Worm (Caenorhabditis elegans) whole organism, L4 larva: ENCODE data around the gene ifb-2.

Experiments used
- F37D6.2 ChIP-seq: sonication (generic microtip); optimal IDR thresholded peaks from 2 replicates; lab custom pipeline; 2016; ENCODE audit warnings: mild to moderate bottlenecking, missing genetic modification characterization, missing compliant biosample characterization
- F49E8.2 ChIP-seq: sonication (generic microtip); optimal IDR thresholded peaks from 2 replicates; lab custom pipeline; 2016; ENCODE audit warnings: missing compliant biosample characterization, mild to moderate bottlenecking, missing genetic modification characterization, borderline replicate concordance
- T20F7.1 ChIP-seq: fragments of 200-800 bp; sonication (Bioruptor generic); optimal IDR thresholded peaks from 2 replicates; lab custom pipeline; 2018; ENCODE audit warnings: mild to moderate bottlenecking, missing genetic modification characterization, missing compliant biosample characterization
- T26A8.4 ChIP-seq: fragments of 200-800 bp; sonication (Bioruptor generic); IDR thresholded peaks from 2 replicates; pipeline ENCODE4 v1.3.6; 2022; ENCODE audit warnings: missing genetic modification characterization, missing compliant biosample characterization
- Y48G9A.11 ChIP-seq: fragments of 200-800 bp; sonication (Bioruptor generic); IDR thresholded peaks from 2 replicates; pipeline ENCODE4 v1.3.6; 2022; ENCODE audit warnings: missing genetic modification reagents, missing genetic modification characterization, missing compliant biosample characterization
- Y5F2A.4 ChIP-seq: fragments of 200-800 bp; sonication (Bioruptor generic); optimal IDR thresholded peaks from 2 replicates; lab custom pipeline; 2018; ENCODE audit warnings: mild to moderate bottlenecking, missing genetic modification characterization, missing compliant biosample characterization
- aly-2 ChIP-seq: sonication (generic microtip); optimal IDR thresholded peaks from 2 replicates; lab custom pipeline; 2018; ENCODE audit warnings: missing biosample characterization, missing genetic modification characterization
- ama-1 ChIP-seq: fragments of 150-350 bp; optimal IDR thresholded peaks from 2 replicates; lab custom pipeline; 2014; ENCODE audit warnings: inconsistent platforms, mixed read lengths
- arid-1 ChIP-seq: fragments of 200-800 bp; sonication (Bioruptor generic); conservative IDR thresholded peaks from 2 replicates; pipeline ENCODE4 v1.3.6; 2022; ENCODE audit warnings: missing genetic modification reagents, missing genetic modification characterization, missing compliant biosample characterization
- attf-4 ChIP-seq: sonication (generic microtip); optimal IDR thresholded peaks from 3 replicates; lab custom pipeline; 2017; ENCODE audit warnings: missing biosample characterization, missing genetic modification characterization
- ceh-20 ChIP-seq: fragments of 200-800 bp; sonication (Bioruptor generic); IDR thresholded peaks from 2 replicates; pipeline ENCODE4 v1.3.6; 2022; ENCODE audit warnings: missing genetic modification reagents, missing genetic modification characterization, missing compliant biosample characterization
- ceh-44 ChIP-seq: fragments of 200-800 bp; sonication (Bioruptor generic); IDR thresholded peaks from 2 replicates; pipeline ENCODE4 v1.3.6; 2022; ENCODE audit warnings: missing genetic modification reagents, missing genetic modification characterization, missing compliant biosample characterization
- ceh-62 ChIP-seq: sonication (generic microtip); optimal IDR thresholded peaks from 2 replicates; lab custom pipeline; 2017; ENCODE audit warnings: missing biosample characterization, missing genetic modification characterization
- ceh-82 ChIP-seq: sonication (generic microtip); optimal IDR thresholded peaks from 2 replicates; lab custom pipeline; 2017; ENCODE audit warnings: missing biosample characterization, missing genetic modification characterization
- ces-1 ChIP-seq: fragments of 150-350 bp; sonication (generic microtip); optimal IDR thresholded peaks from 4 replicates; lab custom pipeline; 2014; ENCODE audit warnings: missing biosample characterization, missing genetic modification reagents, missing genetic modification characterization
- ctbp-1 ChIP-seq: fragments of 200-800 bp; sonication (Bioruptor generic); IDR thresholded peaks from 2 replicates; pipeline ENCODE4 v1.3.6; 2022; ENCODE audit warnings: missing genetic modification reagents, missing genetic modification characterization, missing compliant biosample characterization
- daf-8 ChIP-seq: fragments of 200-800 bp; sonication (Bioruptor generic); IDR thresholded peaks from 2 replicates; pipeline ENCODE4 v1.3.6; 2022; ENCODE audit warnings: missing genetic modification characterization, missing compliant biosample characterization
- dmd-8 ChIP-seq: fragments of 200-800 bp; sonication (Bioruptor generic); IDR thresholded peaks from 2 replicates; pipeline ENCODE4 v1.3.6; 2022; ENCODE audit warnings: missing genetic modification characterization, missing compliant biosample characterization
- dpl-1 ChIP-seq: fragments of 150-350 bp; optimal IDR thresholded peaks from 2 replicates; lab custom pipeline; 2014; ENCODE audit warnings: missing biosample characterization, missing genetic modification reagents, missing genetic modification characterization
- dve-1 ChIP-seq: sonication (generic microtip); optimal IDR thresholded peaks from 2 replicates; lab custom pipeline; 2017; ENCODE audit warnings: antibody characterized with exemption, mild to moderate bottlenecking, missing genetic modification characterization, missing compliant biosample characterization; ENCODE audit not compliant: insufficient read depth
- egl-43 ChIP-seq: fragments of 200-800 bp; sonication (Bioruptor generic); IDR thresholded peaks from 2 replicates; pipeline ENCODE4 v1.3.6; 2022; ENCODE audit warnings: missing genetic modification reagents, missing genetic modification characterization, missing compliant biosample characterization
- hif-1 ChIP-seq, 2 experiments: sonication (generic microtip); optimal IDR thresholded peaks; 2 replicates each; lab custom pipeline; 2016 to 2017; ENCODE audit warnings: missing compliant biosample characterization in 2 of 2, missing genetic modification characterization in 2 of 2, missing genetic modification reagents in 2 of 2, missing genotype in 2 of 2, mild to moderate bottlenecking in 1 of 2
- hmg-1.1 ChIP-seq: fragments of 200-800 bp; sonication (Bioruptor generic); IDR thresholded peaks from 2 replicates; pipeline ENCODE4 v1.3.6; 2022; ENCODE audit warnings: missing genetic modification reagents, missing genetic modification characterization, missing compliant biosample characterization
- lim-7 ChIP-seq: fragments of 200-800 bp; sonication (Bioruptor generic); IDR thresholded peaks from 2 replicates; pipeline ENCODE4 v1.3.6; 2022; ENCODE audit warnings: missing genetic modification characterization, missing compliant biosample characterization
- lin-13 ChIP-seq: fragments of 150-350 bp; optimal IDR thresholded peaks from 2 replicates; lab custom pipeline; 2014; ENCODE audit warnings: missing biosample characterization, missing genetic modification reagents, missing genetic modification characterization
- lin-29 ChIP-seq: fragments of 200-800 bp; sonication (Bioruptor generic); IDR thresholded peaks from 2 replicates; pipeline ENCODE4 v1.3.6; 2022; ENCODE audit warnings: missing genetic modification reagents, missing genetic modification characterization, missing compliant biosample characterization
- lir-3 ChIP-seq: sonication (generic microtip); optimal IDR thresholded peaks from 2 replicates; lab custom pipeline; 2016; ENCODE audit warnings: mild to moderate bottlenecking, missing genetic modification characterization, missing compliant biosample characterization
- madf-5 ChIP-seq, 2 experiments: fragments of 200-800 bp; sonication (Bioruptor generic); IDR thresholded peaks; 2 replicates each; pipeline ENCODE4 v1.3.6; 2022; ENCODE audit warnings: missing compliant biosample characterization in 2 of 2, missing genetic modification characterization in 2 of 2
- mep-1 ChIP-seq: fragments of 150-350 bp; sonication (generic microtip); optimal IDR thresholded peaks from 3 replicates; lab custom pipeline; 2014; ENCODE audit warnings: missing biosample characterization, missing genetic modification characterization
- mes-2 ChIP-seq: sonication (generic microtip); optimal IDR thresholded peaks from 2 replicates; lab custom pipeline; 2016; ENCODE audit warnings: missing genotype, mild to moderate bottlenecking, missing genetic modification characterization, missing compliant biosample characterization; ENCODE audit not compliant: poor library complexity, severe bottlenecking
- mxl-2 ChIP-seq: fragments of 200-800 bp; sonication (Bioruptor generic); conservative IDR thresholded peaks from 2 replicates; pipeline ENCODE4 v1.3.6; 2022; ENCODE audit warnings: missing genetic modification reagents, missing genetic modification characterization, missing compliant biosample characterization
- nhr-11 ChIP-seq: fragments of 150-350 bp; optimal IDR thresholded peaks from 2 replicates; lab custom pipeline; 2014; ENCODE audit warnings: missing biosample characterization, missing genetic modification characterization
- nhr-111 ChIP-seq: fragments of 200-800 bp; sonication (Bioruptor generic); optimal IDR thresholded peaks from 2 replicates; lab custom pipeline; 2018; ENCODE audit warnings: mild to moderate bottlenecking, missing genetic modification characterization, missing compliant biosample characterization
- nhr-28 ChIP-seq: fragments of 150-350 bp; optimal IDR thresholded peaks from 2 replicates; lab custom pipeline; 2014; ENCODE audit warnings: missing biosample characterization, missing genetic modification characterization
- nhr-41 ChIP-seq: fragments of 200-800 bp; sonication (Bioruptor generic); IDR thresholded peaks from 2 replicates; pipeline ENCODE4 v1.3.6; 2022; ENCODE audit warnings: missing genetic modification reagents, missing genetic modification characterization, missing compliant biosample characterization
- nhr-42 ChIP-seq: fragments of 200-800 bp; sonication (Bioruptor generic); IDR thresholded peaks from 2 replicates; pipeline ENCODE4 v1.3.6; 2022; ENCODE audit warnings: missing genetic modification characterization, missing compliant biosample characterization
- nhr-76 ChIP-seq: fragments of 150-350 bp; optimal IDR thresholded peaks from 2 replicates; lab custom pipeline; 2014; ENCODE audit warnings: missing biosample characterization, missing genetic modification characterization
- nhr-77 ChIP-seq: fragments of 150-350 bp; optimal IDR thresholded peaks from 2 replicates; lab custom pipeline; 2014; ENCODE audit warnings: missing biosample characterization, missing genetic modification characterization
- php-3 ChIP-seq: fragments of 200-800 bp; sonication (Bioruptor generic); IDR thresholded peaks from 2 replicates; pipeline ENCODE4 v1.3.6; 2022; ENCODE audit warnings: missing genetic modification reagents, missing genetic modification characterization, missing compliant biosample characterization
- pqm-1 ChIP-seq: sonication (generic microtip); optimal IDR thresholded peaks from 2 replicates; lab custom pipeline; 2017; ENCODE audit warnings: missing biosample characterization, missing genetic modification characterization
- set-16 ChIP-seq: fragments of 200-800 bp; sonication (Bioruptor generic); IDR thresholded peaks from 2 replicates; pipeline ENCODE4 v1.3.6; 2022; ENCODE audit warnings: missing genetic modification reagents, missing genetic modification characterization, missing compliant biosample characterization
- skn-1 ChIP-seq: fragments of 150-350 bp; optimal IDR thresholded peaks from 2 replicates; lab custom pipeline; 2014; ENCODE audit warnings: missing biosample characterization, missing genetic modification characterization
- snpc-1.2 ChIP-seq: fragments of 200-800 bp; sonication (Bioruptor generic); IDR thresholded peaks from 2 replicates; pipeline ENCODE4 v1.3.6; 2022; ENCODE audit warnings: missing genetic modification reagents, missing genetic modification characterization, missing compliant biosample characterization
- spr-1 ChIP-seq: sonication (generic microtip); optimal IDR thresholded peaks from 2 replicates; lab custom pipeline; 2016; ENCODE audit warnings: mild to moderate bottlenecking, missing genetic modification characterization, missing compliant biosample characterization
- unc-39 ChIP-seq: sonication (generic microtip); optimal IDR thresholded peaks from 2 replicates; lab custom pipeline; 2017; ENCODE audit warnings: missing biosample characterization, missing genetic modification characterization
- unc-62 ChIP-seq, 3 experiments: fragments of 150-350 bp in 1 of 3; sonication (generic microtip); optimal IDR thresholded peaks in 2 of 3; peaks in 1 of 3; 1 replicate in 1 of 3; 2 replicates in 2 of 3; lab custom pipeline; 2014 to 2017; ENCODE audit warnings: missing biosample characterization in 3 of 3, missing genetic modification characterization in 3 of 3, missing genetic modification reagents in 3 of 3, missing genotype in 1 of 3
- vab-7 ChIP-seq: fragments of 200-800 bp; sonication (Bioruptor generic); IDR thresholded peaks from 2 replicates; pipeline ENCODE4 v1.3.6; 2022; ENCODE audit warnings: missing genetic modification reagents, missing genetic modification characterization, missing compliant biosample characterization
- zag-1 ChIP-seq: fragments of 150-350 bp; optimal IDR thresholded peaks from 2 replicates; lab custom pipeline; 2014; ENCODE audit warnings: missing biosample characterization, missing genetic modification characterization
- ztf-11 ChIP-seq: fragments of 150-350 bp; optimal IDR thresholded peaks from 2 replicates; lab custom pipeline; 2014; ENCODE audit warnings: missing biosample characterization, missing genetic modification characterization

Gene ifb-2

ce11 chrII:5710835-5711234, 39.2 kb upstream of the ifb-2 start:
- no peak for TF ChIP-seq Y5F2A.4
- peak in 1 of 2 experiments; percentile 53 for TF ChIP-seq unc-62 (GFP tag; optimal IDR thresholded peaks at IDR 0.05 in 1 of 2; lab: Kevin White, UChicago)
- no peak for TF ChIP-seq unc-62 (tag; optimal IDR thresholded peaks at IDR 0.05; lab: Kevin White, UChicago)

- TF ChIP-seq hif-1 (tag; optimal IDR thresholded peaks at IDR 0.05; lab: Kevin White, UChicago) (no peak), ztf-11 (tag; lab: Kevin White, UChicago) (no peak), arid-1 (GFP tag; lab: Robert Waterston, UW) (0 out of 2 replicates have a peak, but pooled peaks have one; percentile 20), ama-1 (peak; percentile 81), Y5F2A.4 (no peak), nhr-76 (tag; lab: Kevin White, UChicago) (no peak), spr-1 (tag; lab: Kevin White, UChicago) (peak; percentile 34), Y48G9A.11 (peak; percentile 26; the same call in 1 of the 2 replicates), nhr-28 (tag; lab: Kevin White, UChicago) (no peak), vab-7 (no peak), lin-29 (GFP tag; lab: Robert Waterston, UW) (no peak), snpc-1.2 (GFP tag; lab: Robert Waterston, UW) (0 out of 2 replicates have a peak, but pooled peaks have one; percentile 8), skn-1 (no peak), hmg-1.1 (GFP tag; lab: Robert Waterston, UW) (no peak), ctbp-1 (no peak), daf-8 (GFP tag; lab: Robert Waterston, UW) (no peak), mes-2 (peak; percentile 4), ceh-82 (tag; lab: Kevin White, UChicago) (no peak), unc-39 (tag; lab: Kevin White, UChicago) (no peak), dpl-1 (GFP tag; lab: Kevin White, UChicago) (no peak), lir-3 (tag; lab: Kevin White, UChicago) (no peak), mxl-2 (no peak), nhr-42 (GFP tag; lab: Robert Waterston, UW) (no peak), nhr-11 (tag; lab: Kevin White, UChicago) (no peak), zag-1 (tag; lab: Kevin White, UChicago) (no peak), T26A8.4 (no peak), F49E8.2 (tag; lab: Kevin White, UChicago) (no peak), dve-1 (tag; lab: Kevin White, UChicago) (no peak), mep-1 (peak; percentile 5), T20F7.1 (GFP tag; lab: Kevin White, UChicago) (peak; percentile 30), nhr-41 (GFP tag; lab: Robert Waterston, UW) (no peak), nhr-111 (no peak), F37D6.2 (tag; lab: Kevin White, UChicago) (no peak), php-3 (GFP tag; lab: Robert Waterston, UW) (0 out of 2 replicates have a peak, but pooled peaks have one; percentile 25), ceh-20 (GFP tag; lab: Robert Waterston, UW) (no peak)
Measured at ce11 chrII:5712126-5712525, 37.9 kb upstream of the ifb-2 start.

ce11 chrII:5714807-5715206, 35.2 kb upstream of the ifb-2 start, which contains the start of the genes tiar-1 and lelo-4:
TSS of gene tiar-1 (minus strand) at chrII:5714823.
TSS of gene lelo-4 (plus strand) at chrII:5714924.
- TF ChIP-seq egl-43 (GFP tag; lab: Robert Waterston, UW) (no peak), ama-1 (peak; percentile 47), set-16 (GFP tag; lab: Robert Waterston, UW) (no peak), lin-13 (GFP tag; lab: Kevin White, UChicago) (peak; percentile 64), attf-4 (tag; lab: Kevin White, UChicago) (no peak), ces-1 (no peak), arid-1 (GFP tag; lab: Robert Waterston, UW) (0 out of 2 replicates have a peak, but pooled peaks have one; percentile 27), ceh-44 (GFP tag; lab: Robert Waterston, UW) (no peak), nhr-76 (tag; lab: Kevin White, UChicago) (no peak), madf-5 (GFP tag; IDR thresholded peaks at IDR 0.05; lab: Robert Waterston, UW) (no peak), lim-7 (GFP tag; lab: Robert Waterston, UW) (no peak), dmd-8 (GFP tag; lab: Robert Waterston, UW) (no peak), hif-1 (tag; optimal IDR thresholded peaks at IDR 0.05; lab: Kevin White, UChicago) (peak in 1 of 2 experiments; percentile 45), ztf-11 (tag; lab: Kevin White, UChicago) (no peak), nhr-77 (no peak), ceh-62 (tag; lab: Kevin White, UChicago) (no peak), php-3 (GFP tag; lab: Robert Waterston, UW) (0 out of 2 replicates have a peak, but pooled peaks have one; percentile 14), aly-2 (tag; lab: Kevin White, UChicago) (no peak), hmg-1.1 (GFP tag; lab: Robert Waterston, UW) (peak; percentile 44; the same call in 1 of the 2 replicates), Y5F2A.4 (no peak), ctbp-1 (no peak), pqm-1 (tag; lab: Kevin White, UChicago) (no peak)
